Fruit fly (Drosophila melanogaster) whole organism, prepupa: ENCODE results near the gene CG7739.

Experiments
- CG11294 ChIP-seq: fragments of 200-800 bp; sonication (Bioruptor generic); IDR thresholded peaks from 2 replicates; pipeline ENCODE4 v1.3.6; 2022; ENCODE audit warnings: missing biosample characterization, missing genetic modification characterization
- CG3032 ChIP-seq: fragments of 200-800 bp; optimal IDR thresholded peaks from 2 replicates; lab custom pipeline; 2019; ENCODE audit warnings: missing biosample characterization, mild to moderate bottlenecking, missing genetic modification characterization, moderate library complexity
- CG6808 ChIP-seq: fragments of 200-800 bp; sonication (Bioruptor generic); optimal IDR thresholded peaks from 3 replicates; lab custom pipeline; 2017; ENCODE audit warnings: missing biosample characterization, missing genetic modification characterization, mild to moderate bottlenecking, moderate library complexity, missing genetic modification reagents
- CG9139 ChIP-seq: fragments of 200-800 bp; sonication (Bioruptor generic); optimal IDR thresholded peaks from 3 replicates; lab custom pipeline; 2017; ENCODE audit warnings: missing biosample characterization, mild to moderate bottlenecking, missing genetic modification characterization
- Hr39 ChIP-seq: fragments of 200-800 bp; sonication (Bioruptor generic); optimal IDR thresholded peaks from 2 replicates; lab custom pipeline; 2016; ENCODE audit warnings: missing biosample characterization, missing genetic modification characterization
- Sox15 ChIP-seq: fragments of 200-800 bp; sonication (Bioruptor generic); optimal IDR thresholded peaks from 3 replicates; lab custom pipeline; 2016; ENCODE audit warnings: missing biosample characterization, missing genetic modification characterization
- eg ChIP-seq: fragments of 200-800 bp; sonication (Bioruptor generic); IDR thresholded peaks from 3 replicates; pipeline ENCODE4 v1.3.6; 2022; ENCODE audit warnings: missing biosample characterization, missing genetic modification characterization

- TF ChIP-seq Hr39 (GFP tag; lab: Kevin White, UChicago) (peak; percentile 12), CG9139 (GFP tag; lab: Kevin White, UChicago) (no peak), CG6808 (GFP tag; lab: Kevin White, UChicago) (no peak), Sox15 (no peak), CG3032 (tag; lab: Kevin White, UChicago) (peak; percentile 14), eg (GFP tag; lab: Robert Waterston, UW) (no peak), CG11294 (GFP tag; lab: Robert Waterston, UW) (no peak)
Observed at dm6 chr3L:15565829-15566433, 3.1 kb upstream of the CG7739 start, which contains the start of gene dop.
